Fruit fly (Drosophila melanogaster) whole organism, adult: ENCODE measurements around the gene CG11790.

ENCODE experiments used
- CG12768 ChIP-seq: fragments of 200-800 bp; sonication (Bioruptor generic); optimal IDR thresholded peaks from 2 replicates; lab custom pipeline; 2017; ENCODE audit warnings: missing biosample characterization, missing genetic modification characterization, mild to moderate bottlenecking, moderate library complexity, missing genetic modification reagents
- CG14711 ChIP-seq: fragments of 200-800 bp; sonication (Bioruptor generic); optimal IDR thresholded peaks from 2 replicates; lab custom pipeline; 2018; ENCODE audit warnings: missing biosample characterization, mild to moderate bottlenecking, missing genetic modification characterization, moderate library complexity
- CG1620 ChIP-seq: fragments of 200-800 bp; sonication (Bioruptor generic); optimal IDR thresholded peaks from 2 replicates; lab custom pipeline; 2016; ENCODE audit warnings: missing biosample characterization, missing genetic modification characterization
- CG5204 ChIP-seq: fragments of 200-800 bp; sonication (Bioruptor generic); optimal IDR thresholded peaks from 2 replicates; lab custom pipeline; 2016; ENCODE audit warnings: missing biosample characterization, missing genetic modification characterization
- CG7101 ChIP-seq: fragments of 200-800 bp; sonication (Bioruptor generic); optimal IDR thresholded peaks from 2 replicates; lab custom pipeline; 2018; ENCODE audit warnings: missing biosample characterization, mild to moderate bottlenecking, missing genetic modification characterization, moderate library complexity
- Crg-1 ChIP-seq: fragments of 200-800 bp; sonication (Bioruptor generic); optimal IDR thresholded peaks from 2 replicates; lab custom pipeline; 2016; ENCODE audit warnings: missing biosample characterization, missing genetic modification characterization
- Hr96 ChIP-seq: fragments of 200-800 bp; sonication (Bioruptor generic); optimal IDR thresholded peaks from 2 replicates; lab custom pipeline; 2016; ENCODE audit warnings: missing biosample characterization, missing genetic modification characterization
- cnc ChIP-seq, 2 experiments: fragments of >200 bp; optimal IDR thresholded peaks; 2 replicates each; lab custom pipeline; 2017

dm6 chr3R:25050649-25051048 lies 3.1 kb downstream of the CG11790 start:
- TF ChIP-seq Crg-1 (GFP tag; lab: Kevin White, UChicago) (no peak), CG12768 (GFP tag; lab: Kevin White, UChicago) (no peak), Hr96 (no peak), CG7101 (tag; lab: Kevin White, UChicago) (no peak), CG14711 (tag; lab: Kevin White, UChicago) (no peak), cnc (optimal IDR thresholded peaks at IDR 0.05; lab: Kevin White, UChicago) (no peak), CG1620 (GFP tag; lab: Kevin White, UChicago) (no peak), CG5204 (GFP tag; lab: Kevin White, UChicago) (no peak)
